Worm (Caenorhabditis elegans) whole organism, L3 larva: ENCODE measurements around the gene T12G3.4.
A peak's percentile ranks its signal among the peaks of the same experiment; 100 is the strongest.

Experiments used
- R02D3.7 ChIP-seq: fragments of 150-350 bp; optimal IDR thresholded peaks from 2 replicates; lab custom pipeline; 2014; ENCODE audit warnings: missing biosample characterization, missing genetic modification characterization
- ZK546.5 ChIP-seq: sonication (generic microtip); optimal IDR thresholded peaks from 2 replicates; lab custom pipeline; 2017; ENCODE audit warnings: missing biosample characterization, missing genetic modification characterization
- aly-2 ChIP-seq: fragments of 150-350 bp; optimal IDR thresholded peaks from 2 replicates; lab custom pipeline; 2014; ENCODE audit warnings: missing biosample characterization, missing genetic modification characterization
- ama-1 ChIP-seq: fragments of 150-350 bp; optimal IDR thresholded peaks from 2 replicates; lab custom pipeline; 2018
- ceh-28 ChIP-seq: fragments of 150-350 bp; optimal IDR thresholded peaks from 2 replicates; lab custom pipeline; 2014; ENCODE audit warnings: missing biosample characterization, missing genetic modification reagents, missing genetic modification characterization
- ceh-82 ChIP-seq: fragments of 150-350 bp; optimal IDR thresholded peaks from 2 replicates; lab custom pipeline; 2014; ENCODE audit warnings: missing biosample characterization, missing genetic modification characterization
- ceh-9 ChIP-seq: sonication (generic microtip); optimal IDR thresholded peaks from 2 replicates; lab custom pipeline; 2018; ENCODE audit warnings: missing biosample characterization, missing genetic modification characterization
- daf-12 ChIP-seq: fragments of 150-350 bp; optimal IDR thresholded peaks from 2 replicates; lab custom pipeline; 2014; ENCODE audit warnings: missing biosample characterization, missing genetic modification reagents, missing genetic modification characterization
- egl-27 ChIP-seq: sonication (generic microtip); optimal IDR thresholded peaks from 4 replicates; lab custom pipeline; 2017; ENCODE audit warnings: missing biosample characterization, missing genetic modification reagents, missing genetic modification characterization
- egl-5 ChIP-seq: fragments of 150-350 bp; optimal IDR thresholded peaks from 2 replicates; lab custom pipeline; 2017; ENCODE audit warnings: missing biosample characterization, missing genetic modification reagents, missing genetic modification characterization, inconsistent platforms
- elt-1 ChIP-seq: fragments of 150-350 bp; optimal IDR thresholded peaks from 2 replicates; lab custom pipeline; 2014; ENCODE audit warnings: missing biosample characterization, missing genetic modification characterization
- elt-2 ChIP-seq: sonication (generic microtip); optimal IDR thresholded peaks from 2 replicates; lab custom pipeline; 2016; ENCODE audit warnings: missing genetic modification reagents, mild to moderate bottlenecking, missing genetic modification characterization, missing compliant biosample characterization
- elt-3 ChIP-seq, 3 experiments: fragments of 150-350 bp in 1 of 3; sonication (generic microtip) in 2 of 3; optimal IDR thresholded peaks; 2 replicates in 2 of 3; 4 replicates in 1 of 3; lab custom pipeline; 2014 to 2017; ENCODE audit warnings: missing biosample characterization in 3 of 3, missing genetic modification characterization in 3 of 3
- eor-1 ChIP-seq, 2 experiments: fragments of 150-350 bp; optimal IDR thresholded peaks; 2 replicates each; lab custom pipeline; 2014 to 2018; ENCODE audit warnings: missing biosample characterization in 2 of 2, missing genetic modification characterization in 2 of 2
- fkh-10 ChIP-seq: sonication (generic microtip); optimal IDR thresholded peaks from 2 replicates; lab custom pipeline; 2017; ENCODE audit warnings: missing biosample characterization, missing genetic modification reagents, missing genetic modification characterization
- fos-1 ChIP-seq: fragments of 150-350 bp; optimal IDR thresholded peaks from 2 replicates; lab custom pipeline; 2014; ENCODE audit warnings: missing biosample characterization, missing genetic modification characterization
- hmg-11 ChIP-seq: sonication (generic microtip); optimal IDR thresholded peaks from 2 replicates; lab custom pipeline; 2016; ENCODE audit warnings: missing genetic modification characterization, missing compliant biosample characterization
- jun-1 ChIP-seq: fragments of 150-350 bp; optimal IDR thresholded peaks from 2 replicates; lab custom pipeline; 2014; ENCODE audit warnings: missing biosample characterization, missing genetic modification reagents, missing genetic modification characterization
- lin-15B ChIP-seq: fragments of 150-350 bp; optimal IDR thresholded peaks from 2 replicates; lab custom pipeline; 2014; ENCODE audit warnings: missing biosample characterization, missing genetic modification characterization
- lin-39 ChIP-seq: fragments of 150-350 bp; optimal IDR thresholded peaks from 2 replicates; lab custom pipeline; 2018; ENCODE audit warnings: missing biosample characterization, missing genetic modification reagents, missing genetic modification characterization
- lsy-12 ChIP-seq: sonication (generic microtip); optimal IDR thresholded peaks from 2 replicates; lab custom pipeline; 2016; ENCODE audit warnings: mild to moderate bottlenecking, missing genetic modification characterization, missing compliant biosample characterization
- mdl-1 ChIP-seq: fragments of 150-350 bp; optimal IDR thresholded peaks from 2 replicates; lab custom pipeline; 2014; ENCODE audit warnings: missing biosample characterization, missing genetic modification characterization
- nfya-1 ChIP-seq: sonication (generic microtip); optimal IDR thresholded peaks from 2 replicates; lab custom pipeline; 2017; ENCODE audit warnings: missing genetic modification characterization, mild to moderate bottlenecking, missing compliant biosample characterization, antibody characterized with exemption, moderate library complexity; ENCODE audit not compliant: insufficient read depth
- nhr-11 ChIP-seq: fragments of 150-350 bp; optimal IDR thresholded peaks from 2 replicates; lab custom pipeline; 2014; ENCODE audit warnings: missing biosample characterization, missing genetic modification characterization
- nhr-23 ChIP-seq: fragments of 150-350 bp; optimal IDR thresholded peaks from 2 replicates; lab custom pipeline; 2014; ENCODE audit warnings: missing biosample characterization, missing genetic modification reagents, missing genetic modification characterization
- nhr-237 ChIP-seq: fragments of 150-350 bp; optimal IDR thresholded peaks from 2 replicates; lab custom pipeline; 2014; ENCODE audit warnings: missing biosample characterization, missing genetic modification characterization
- nhr-25 ChIP-seq: sonication (generic microtip); optimal IDR thresholded peaks from 2 replicates; lab custom pipeline; 2017; ENCODE audit warnings: missing biosample characterization, missing genetic modification characterization
- nhr-28 ChIP-seq: fragments of 150-350 bp; optimal IDR thresholded peaks from 2 replicates; lab custom pipeline; 2014; ENCODE audit warnings: missing biosample characterization, missing genetic modification characterization
- nhr-43 ChIP-seq: sonication (generic microtip); optimal IDR thresholded peaks from 2 replicates; lab custom pipeline; 2016; ENCODE audit warnings: mild to moderate bottlenecking, missing genetic modification characterization, missing compliant biosample characterization; ENCODE audit not compliant: poor library complexity, severe bottlenecking
- nhr-76 ChIP-seq: fragments of 150-350 bp; sonication (generic microtip); optimal IDR thresholded peaks from 5 replicates; lab custom pipeline; 2014; ENCODE audit warnings: missing biosample characterization, missing genetic modification characterization
- pha-4 ChIP-seq: fragments of 150-350 bp; optimal IDR thresholded peaks from 2 replicates; lab custom pipeline; 2014; ENCODE audit warnings: missing biosample characterization, missing genetic modification reagents, missing genetic modification characterization
- pqm-1 ChIP-seq: fragments of 150-350 bp; optimal IDR thresholded peaks from 2 replicates; lab custom pipeline; 2017; ENCODE audit warnings: missing biosample characterization, missing genetic modification characterization, inconsistent platforms
- sea-2 ChIP-seq: fragments of 150-350 bp; sonication (generic microtip); optimal IDR thresholded peaks from 4 replicates; lab custom pipeline; 2014; ENCODE audit warnings: missing biosample characterization, missing genetic modification reagents, missing genetic modification characterization
- skn-1 ChIP-seq: fragments of 150-350 bp; optimal IDR thresholded peaks from 2 replicates; lab custom pipeline; 2014; ENCODE audit warnings: missing biosample characterization, missing genetic modification characterization
- snpc-4 ChIP-seq: fragments of 150-350 bp; optimal IDR thresholded peaks from 2 replicates; lab custom pipeline; 2014; ENCODE audit warnings: missing biosample characterization, missing genetic modification characterization
- tbx-2 ChIP-seq: sonication (generic microtip); optimal IDR thresholded peaks from 2 replicates; lab custom pipeline; 2016; ENCODE audit warnings: mild to moderate bottlenecking, missing genetic modification characterization, missing compliant biosample characterization
- unc-62 ChIP-seq: fragments of 150-350 bp; sonication (generic microtip); optimal IDR thresholded peaks from 4 replicates; lab custom pipeline; 2014; ENCODE audit warnings: missing biosample characterization, missing genetic modification reagents, missing genetic modification characterization
- ztf-11 ChIP-seq: fragments of 150-350 bp; optimal IDR thresholded peaks from 2 replicates; lab custom pipeline; 2014; ENCODE audit warnings: missing biosample characterization, missing genetic modification characterization
- ztf-4 ChIP-seq: fragments of 150-350 bp; optimal IDR thresholded peaks from 2 replicates; lab custom pipeline; 2014; ENCODE audit warnings: missing biosample characterization, missing genetic modification characterization

The T12G3.4 gene

ce11 chrIV:12031003-12031402, 17.1 kb upstream of the T12G3.4 start, which contains the start of the genes T12G3.6 and mrpl-51:
T12G3.6 (minus strand) TSS chrIV:12031271.
mrpl-51 (plus strand) TSS chrIV:12031324.
- TF ChIP-seq ceh-82 (tag; lab: Kevin White, UChicago) (no peak), eor-1 (tag; optimal IDR thresholded peaks at IDR 0.05; lab: Kevin White, UChicago) (no peak), ceh-28 (tag; lab: Kevin White, UChicago) (no peak), elt-1 (no peak), ama-1 (lab: Kevin White, UChicago) (no peak), skn-1 (no peak), snpc-4 (no peak), nfya-1 (no peak), egl-5 (tag; lab: Kevin White, UChicago) (no peak), fkh-10 (no peak), nhr-76 (tag; lab: Kevin White, UChicago) (no peak), nhr-11 (tag; lab: Kevin White, UChicago) (no peak), elt-2 (no peak), nhr-25 (tag; lab: Kevin White, UChicago) (no peak), ceh-9 (tag; lab: Kevin White, UChicago) (no peak), mdl-1 (tag; lab: Kevin White, UChicago) (no peak), R02D3.7 (tag; lab: Kevin White, UChicago) (no peak), nhr-28 (tag; lab: Kevin White, UChicago) (no peak), elt-3 (tag; optimal IDR thresholded peaks at IDR 0.05; lab: Kevin White, UChicago) (no peak), ztf-4 (no peak)

- TF ChIP-seq ZK546.5 = no peak
- TF ChIP-seq egl-27 (tag; lab: Kevin White, UChicago) = peak; percentile 20
- TF ChIP-seq mdl-1 (tag; lab: Kevin White, UChicago) = peak; percentile 43
- TF ChIP-seq ceh-82 (tag; lab: Kevin White, UChicago) = peak; percentile 39
- peak; percentile 59 for TF ChIP-seq skn-1
- no peak for TF ChIP-seq ceh-9 (tag; lab: Kevin White, UChicago)
- TF ChIP-seq nhr-237 (tag; lab: Kevin White, UChicago) = no peak
- TF ChIP-seq pha-4 (tag; lab: Kevin White, UChicago) = peak; percentile 92
- TF ChIP-seq nhr-28 (tag; lab: Kevin White, UChicago) = no peak
- peak; percentile 55 for TF ChIP-seq elt-1
- TF ChIP-seq fos-1 (tag; lab: Kevin White, UChicago) = peak; percentile 79
- no peak for TF ChIP-seq ztf-11 (tag; lab: Kevin White, UChicago)
- TF ChIP-seq elt-3 (tag; optimal IDR thresholded peaks at IDR 0.05; lab: Kevin White, UChicago) = no peak
- no peak for TF ChIP-seq sea-2 (GFP tag; lab: Kevin White, UChicago)
- peak; percentile 93 for TF ChIP-seq nhr-25 (tag; lab: Kevin White, UChicago)
- peak; percentile 70 for TF ChIP-seq nhr-43 (tag; lab: Kevin White, UChicago)
- peak; percentile 95 for TF ChIP-seq ceh-28 (tag; lab: Kevin White, UChicago)
- TF ChIP-seq jun-1 (tag; lab: Kevin White, UChicago) = peak; percentile 86
- peak; percentile 93 for TF ChIP-seq egl-5 (tag; lab: Kevin White, UChicago)
- no peak for TF ChIP-seq nhr-11 (tag; lab: Kevin White, UChicago)
- peak; percentile 89 for TF ChIP-seq hmg-11 (tag; lab: Kevin White, UChicago)
- peak; percentile 29 for TF ChIP-seq lin-39
- TF ChIP-seq tbx-2 (tag; lab: Kevin White, UChicago) = peak; percentile 61
- peak; percentile 65 for TF ChIP-seq unc-62 (GFP tag; lab: Kevin White, UChicago)
- TF ChIP-seq nfya-1 = peak; percentile 89
- peak; percentile 94 for TF ChIP-seq pqm-1 (tag; lab: Kevin White, UChicago)
- peak; percentile 80 for TF ChIP-seq lin-15B (tag; lab: Kevin White, UChicago)
- TF ChIP-seq elt-2 = peak; percentile 97
- TF ChIP-seq eor-1 (tag; optimal IDR thresholded peaks at IDR 0.05; lab: Kevin White, UChicago) = no peak
- peak; percentile 92 for TF ChIP-seq nhr-23 (tag; lab: Kevin White, UChicago)
- peak; percentile 79 for TF ChIP-seq ama-1 (lab: Kevin White, UChicago)
- no peak for TF ChIP-seq daf-12
- peak; percentile 34 for TF ChIP-seq snpc-4
- no peak for TF ChIP-seq aly-2 (tag; lab: Kevin White, UChicago)
- TF ChIP-seq lsy-12 = peak; percentile 83
- TF ChIP-seq fkh-10 = no peak
Observed at ce11 chrIV:12032383-12032782, 15.7 kb upstream of the T12G3.4 start.

- TF ChIP-seq fkh-10 (no peak), pha-4 (tag; lab: Kevin White, UChicago) (peak; percentile 4), ama-1 (lab: Kevin White, UChicago) (peak; percentile 84)
Observed at ce11 chrIV:12033985-12034384, 14.1 kb upstream of the T12G3.4 start, which contains the start of gene sqst-1. sqst-1 (plus strand) TSS chrIV:12034282.
